Worm (Caenorhabditis elegans) whole organism, L3 larva: ENCODE measurements around the gene col-108.

Experiments used
- ceh-28 ChIP-seq: fragments of 150-350 bp; optimal IDR thresholded peaks from 2 replicates; lab custom pipeline; 2014; ENCODE audit warnings: missing biosample characterization, missing genetic modification reagents, missing genetic modification characterization
- unc-39 ChIP-seq: sonication (generic microtip); optimal IDR thresholded peaks from 4 replicates; lab custom pipeline; 2017; ENCODE audit warnings: missing biosample characterization, missing genetic modification characterization

ce11 chrIV:1721610-1722009, 46.8 kb upstream of the col-108 start:
- no peak for TF ChIP-seq ceh-28
- TF ChIP-seq unc-39 (tag; lab: Kevin White, UChicago) = no peak
